Fruit fly (Drosophila melanogaster) Kc167 (cell line): ENCODE data around the gene Pdha.

Experiments used
- Myc ChIP-seq: fragments of >200 bp; optimal IDR thresholded peaks from 2 replicates; lab custom pipeline; 2017; ENCODE audit warnings: missing external identifiers
- Sin3A ChIP-seq: fragments of >200 bp; optimal IDR thresholded peaks from 2 replicates; lab custom pipeline; 2018; ENCODE audit warnings: missing external identifiers
- psq ChIP-seq: fragments of >200 bp; optimal IDR thresholded peaks from 2 replicates; lab custom pipeline; 2017; ENCODE audit warnings: missing external identifiers

DNA sequence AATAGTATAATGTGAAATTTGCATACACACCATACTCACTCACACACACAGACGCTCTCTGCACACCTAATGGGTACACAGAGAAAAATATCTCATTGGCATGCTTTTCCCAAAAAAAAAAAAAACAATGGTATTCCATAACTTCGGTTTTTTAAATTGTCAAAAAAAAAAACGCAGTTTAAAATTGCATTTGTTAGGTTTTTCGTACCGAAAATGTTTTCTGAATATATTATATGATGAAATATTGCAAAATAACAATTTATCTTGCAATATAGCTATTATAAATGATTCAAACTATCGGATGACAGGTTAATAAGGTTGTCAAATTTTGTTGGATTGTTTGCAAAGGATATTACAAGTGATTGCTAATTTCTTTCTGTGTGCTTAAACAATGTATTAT lies 2.3 kb upstream of the Pdha start:
- TF ChIP-seq Sin3A (lab: Kevin White, UChicago) (no peak), Myc (lab: Kevin White, UChicago) (no peak), psq (lab: Kevin White, UChicago) (no peak)
